Fruit fly (Drosophila melanogaster) whole organism, prepupa: ENCODE results near the gene CG4572.

Experiments
- CG11902 ChIP-seq: fragments of 200-800 bp; sonication (Bioruptor generic); optimal IDR thresholded peaks from 3 replicates; lab custom pipeline; 2016; ENCODE audit warnings: missing biosample characterization, missing genetic modification characterization
- CG1621 ChIP-seq: fragments of 200-800 bp; sonication (Bioruptor generic); optimal IDR thresholded peaks from 3 replicates; lab custom pipeline; 2018; ENCODE audit warnings: missing biosample characterization, mild to moderate bottlenecking, missing genetic modification characterization
- CG34406 ChIP-seq: fragments of 200-800 bp; sonication (Bioruptor generic); optimal IDR thresholded peaks from 3 replicates; lab custom pipeline; 2016; ENCODE audit warnings: missing biosample characterization, missing genetic modification characterization
- CG9139 ChIP-seq: fragments of 200-800 bp; sonication (Bioruptor generic); optimal IDR thresholded peaks from 3 replicates; lab custom pipeline; 2017; ENCODE audit warnings: missing biosample characterization, mild to moderate bottlenecking, missing genetic modification characterization
- acj6 ChIP-seq: fragments of 200-800 bp; sonication (Bioruptor generic); optimal IDR thresholded peaks from 3 replicates; lab custom pipeline; 2016; ENCODE audit warnings: missing biosample characterization, missing genetic modification characterization
- pdm3 ChIP-seq: fragments of 200-800 bp; sonication (Bioruptor generic); optimal IDR thresholded peaks from 3 replicates; lab custom pipeline; 2016; ENCODE audit warnings: missing biosample characterization, missing genetic modification characterization
- vri ChIP-seq: fragments of 200-800 bp; sonication (Bioruptor generic); optimal IDR thresholded peaks from 3 replicates; lab custom pipeline; 2016; ENCODE audit warnings: missing biosample characterization, mild to moderate bottlenecking, missing genetic modification characterization

DNA sequence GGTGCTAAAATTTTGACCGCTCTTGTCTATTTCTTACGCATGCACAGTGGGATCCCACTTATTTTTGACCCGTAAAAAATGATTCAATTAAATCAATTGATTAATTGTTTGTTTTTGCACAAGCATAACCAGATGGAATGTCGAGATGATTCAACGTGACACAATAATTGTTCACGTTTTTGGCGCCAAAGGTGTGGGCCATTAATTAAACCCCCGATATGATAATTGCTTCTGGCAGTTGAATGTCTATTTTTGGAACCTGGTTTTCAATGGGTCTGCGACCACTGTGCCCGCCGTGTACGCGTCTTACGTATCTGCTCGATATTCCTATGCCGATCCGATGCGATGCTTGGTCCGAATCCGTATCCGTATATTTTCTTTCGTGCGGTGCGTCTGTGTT, 27.9 kb upstream of the CG4572 start:
- TF ChIP-seq CG1621 (tag; lab: Kevin White, UChicago) = no peak
- TF ChIP-seq CG11902 (GFP tag; lab: Kevin White, UChicago) = peak; percentile 6
- no peak for TF ChIP-seq CG34406 (GFP tag; lab: Kevin White, UChicago)
- peak; percentile 19 for TF ChIP-seq acj6
- TF ChIP-seq CG9139 (GFP tag; lab: Kevin White, UChicago) = no peak
- TF ChIP-seq vri = no peak
- no peak for TF ChIP-seq pdm3 (GFP tag; lab: Kevin White, UChicago)
